Worm (Caenorhabditis elegans) whole organism, L1 larva: ENCODE data around the gene ttr-48.

ENCODE experiments used
- C04F5.9 ChIP-seq: sonication (generic microtip); optimal IDR thresholded peaks from 2 replicates; lab custom pipeline; 2016; ENCODE audit warnings: missing genetic modification characterization, missing compliant biosample characterization
- C16A3.4 ChIP-seq: fragments of 150-350 bp; optimal IDR thresholded peaks from 2 replicates; lab custom pipeline; 2014; ENCODE audit warnings: missing biosample characterization, missing genetic modification characterization
- C34B4.2 ChIP-seq: sonication (generic microtip); optimal IDR thresholded peaks from 2 replicates; lab custom pipeline; 2017; ENCODE audit warnings: mild to moderate bottlenecking, missing genetic modification characterization, missing compliant biosample characterization
- F16B12.6 ChIP-seq: fragments of 150-350 bp; optimal IDR thresholded peaks from 2 replicates; lab custom pipeline; 2014; ENCODE audit warnings: missing biosample characterization, missing genetic modification characterization
- Y116A8C.19 ChIP-seq: sonication (generic microtip); optimal IDR thresholded peaks from 2 replicates; lab custom pipeline; 2016; ENCODE audit warnings: missing compliant biosample characterization, missing genetic modification characterization, borderline replicate concordance
- aha-1 ChIP-seq: fragments of 150-350 bp; optimal IDR thresholded peaks from 2 replicates; lab custom pipeline; 2014; ENCODE audit warnings: missing biosample characterization, missing genetic modification characterization
- alr-1 ChIP-seq: fragments of 200-800 bp; sonication (Bioruptor generic); optimal IDR thresholded peaks from 2 replicates; lab custom pipeline; 2018; ENCODE audit warnings: borderline replicate concordance, mild to moderate bottlenecking, missing genetic modification characterization, missing compliant biosample characterization
- ceh-63 ChIP-seq: fragments of 200-800 bp; sonication (Bioruptor generic); optimal IDR thresholded peaks from 2 replicates; lab custom pipeline; 2018; ENCODE audit warnings: mild to moderate bottlenecking, missing genetic modification characterization, missing compliant biosample characterization
- ceh-8 ChIP-seq: fragments of 200-800 bp; sonication (Bioruptor generic); optimal IDR thresholded peaks from 2 replicates; lab custom pipeline; 2018; ENCODE audit warnings: mild to moderate bottlenecking, missing genetic modification characterization, moderate library complexity, missing compliant biosample characterization
- ceh-88 ChIP-seq: fragments of 200-800 bp; sonication (Bioruptor generic); IDR thresholded peaks from 2 replicates; pipeline ENCODE4 v1.3.6; 2022; ENCODE audit warnings: missing genetic modification characterization, missing compliant biosample characterization
- ces-1 ChIP-seq: fragments of 150-350 bp; optimal IDR thresholded peaks from 2 replicates; lab custom pipeline; 2014; ENCODE audit warnings: missing biosample characterization, missing genetic modification reagents, missing genetic modification characterization
- dpl-1 ChIP-seq, 3 experiments: fragments of 150-350 bp in 2 of 3; sonication (generic microtip) in 1 of 3; optimal IDR thresholded peaks; 2 replicates each; lab custom pipeline; 2014 to 2017; ENCODE audit warnings: missing biosample characterization in 3 of 3, missing genetic modification characterization in 3 of 3, missing genetic modification reagents in 3 of 3
- dsc-1 ChIP-seq: sonication (generic microtip); optimal IDR thresholded peaks from 2 replicates; lab custom pipeline; 2016; ENCODE audit warnings: mild to moderate bottlenecking, missing genetic modification characterization, missing compliant biosample characterization
- egl-13 ChIP-seq: sonication (generic microtip); optimal IDR thresholded peaks from 2 replicates; lab custom pipeline; 2016; ENCODE audit warnings: missing genotype, missing genetic modification reagents, missing genetic modification characterization, missing compliant biosample characterization
- egl-27 ChIP-seq, 2 experiments: fragments of 150-350 bp in 1 of 2; sonication (generic microtip); optimal IDR thresholded peaks; 3 replicates each; lab custom pipeline; 2017 to 2018; ENCODE audit warnings: missing biosample characterization in 2 of 2, missing genetic modification characterization in 2 of 2, missing genetic modification reagents in 2 of 2
- elt-2 ChIP-seq: sonication (generic microtip); optimal IDR thresholded peaks from 2 replicates; lab custom pipeline; 2016; ENCODE audit warnings: missing genetic modification characterization, mild to moderate bottlenecking, inconsistent platforms, missing compliant biosample characterization, missing genetic modification reagents
- elt-3 ChIP-seq, 6 experiments: fragments of 150-350 bp in 1 of 6; sonication (generic microtip); optimal IDR thresholded peaks; 2 replicates each; lab custom pipeline; 2017 to 2018; ENCODE audit warnings: missing biosample characterization in 6 of 6, missing genetic modification characterization in 6 of 6, inconsistent platforms in 1 of 6
- fkh-10 ChIP-seq: sonication (generic microtip); optimal IDR thresholded peaks from 2 replicates; lab custom pipeline; 2017; ENCODE audit warnings: missing biosample characterization, missing genetic modification reagents, missing genetic modification characterization
- fkh-8 ChIP-seq: sonication (generic microtip); optimal IDR thresholded peaks from 2 replicates; lab custom pipeline; 2016; ENCODE audit warnings: mild to moderate bottlenecking, missing genetic modification characterization, missing compliant biosample characterization
- hlh-17 ChIP-seq: fragments of 200-800 bp; sonication (Bioruptor generic); optimal IDR thresholded peaks from 2 replicates; lab custom pipeline; 2018; ENCODE audit warnings: missing genetic modification characterization, mild to moderate bottlenecking, missing compliant biosample characterization, moderate library complexity, borderline replicate concordance
- hlh-4 ChIP-seq: sonication (generic microtip); optimal IDR thresholded peaks from 2 replicates; lab custom pipeline; 2016; ENCODE audit warnings: mild to moderate bottlenecking, missing genetic modification characterization, missing compliant biosample characterization
- hpl-2 ChIP-seq: fragments of 150-350 bp; optimal IDR thresholded peaks from 2 replicates; lab custom pipeline; 2014; ENCODE audit warnings: missing biosample characterization, missing genetic modification reagents, missing genetic modification characterization
- isw-1 ChIP-seq: fragments of 200-800 bp; sonication (Bioruptor generic); IDR thresholded peaks from 2 replicates; pipeline ENCODE4 v1.3.6; 2022; ENCODE audit warnings: missing genetic modification characterization, missing compliant biosample characterization
- jun-1 ChIP-seq: fragments of 150-350 bp; optimal IDR thresholded peaks from 2 replicates; lab custom pipeline; 2014; ENCODE audit warnings: missing biosample characterization, missing genetic modification reagents, missing genetic modification characterization
- lin-15B ChIP-seq: fragments of 150-350 bp; sonication (generic microtip); optimal IDR thresholded peaks from 3 replicates; lab custom pipeline; 2014; ENCODE audit warnings: missing biosample characterization, missing genetic modification characterization
- lin-39 ChIP-seq: fragments of 150-350 bp; optimal IDR thresholded peaks from 2 replicates; lab custom pipeline; 2014; ENCODE audit warnings: missing biosample characterization, missing genetic modification reagents, missing genetic modification characterization
- lir-3 ChIP-seq: sonication (generic microtip); optimal IDR thresholded peaks from 2 replicates; lab custom pipeline; 2016; ENCODE audit warnings: mild to moderate bottlenecking, missing genetic modification characterization, moderate library complexity, missing compliant biosample characterization; ENCODE audit not compliant: poor library complexity
- mab-9 ChIP-seq: fragments of 200-800 bp; sonication (Bioruptor generic); IDR thresholded peaks from 2 replicates; pipeline ENCODE4 v1.3.6; 2022; ENCODE audit warnings: missing genetic modification reagents, missing genetic modification characterization, missing compliant biosample characterization
- mdl-1 ChIP-seq, 2 experiments: fragments of 150-350 bp; optimal IDR thresholded peaks; 2 replicates each; lab custom pipeline; 2014 to 2017; ENCODE audit warnings: missing biosample characterization in 2 of 2, missing genetic modification characterization in 2 of 2, inconsistent platforms in 1 of 2
- mef-2 ChIP-seq: fragments of 150-350 bp; optimal IDR thresholded peaks from 2 replicates; lab custom pipeline; 2014; ENCODE audit warnings: missing biosample characterization, missing genetic modification characterization
- mep-1 ChIP-seq: fragments of 150-350 bp; optimal IDR thresholded peaks from 2 replicates; lab custom pipeline; 2014; ENCODE audit warnings: missing biosample characterization, missing genetic modification characterization
- nhr-11 ChIP-seq: fragments of 150-350 bp; optimal IDR thresholded peaks from 2 replicates; lab custom pipeline; 2014; ENCODE audit warnings: missing biosample characterization, missing genetic modification characterization
- nhr-12 ChIP-seq: sonication (generic microtip); optimal IDR thresholded peaks from 2 replicates; lab custom pipeline; 2017; ENCODE audit warnings: missing biosample characterization, missing genetic modification characterization
- nhr-237 ChIP-seq: fragments of 150-350 bp; optimal IDR thresholded peaks from 2 replicates; lab custom pipeline; 2014; ENCODE audit warnings: missing biosample characterization, missing genetic modification characterization
- nhr-28 ChIP-seq: fragments of 150-350 bp; optimal IDR thresholded peaks from 2 replicates; lab custom pipeline; 2014; ENCODE audit warnings: missing biosample characterization, missing genetic modification characterization
- nhr-47 ChIP-seq: sonication (generic microtip); optimal IDR thresholded peaks from 2 replicates; lab custom pipeline; 2016; ENCODE audit warnings: mild to moderate bottlenecking, missing genetic modification characterization, moderate library complexity, missing compliant biosample characterization
- nhr-76 ChIP-seq: sonication (generic microtip); optimal IDR thresholded peaks from 2 replicates; lab custom pipeline; 2017; ENCODE audit warnings: missing biosample characterization, missing genetic modification characterization
- nhr-77 ChIP-seq: fragments of 150-350 bp; optimal IDR thresholded peaks from 2 replicates; lab custom pipeline; 2014; ENCODE audit warnings: missing biosample characterization, missing genetic modification characterization
- nhr-84 ChIP-seq: sonication (generic microtip); optimal IDR thresholded peaks from 2 replicates; lab custom pipeline; 2017; ENCODE audit warnings: missing biosample characterization, missing genetic modification characterization
- pax-3 ChIP-seq: fragments of 200-800 bp; sonication (Bioruptor generic); optimal IDR thresholded peaks from 2 replicates; lab custom pipeline; 2018; ENCODE audit warnings: mild to moderate bottlenecking, missing genetic modification characterization, moderate library complexity, missing compliant biosample characterization
- rnt-1 ChIP-seq: sonication (generic microtip); optimal IDR thresholded peaks from 2 replicates; lab custom pipeline; 2016; ENCODE audit warnings: mild to moderate bottlenecking, missing genetic modification characterization, moderate library complexity, missing compliant biosample characterization
- skn-1 ChIP-seq: fragments of 150-350 bp; optimal IDR thresholded peaks from 2 replicates; lab custom pipeline; 2014; ENCODE audit warnings: missing biosample characterization, missing genetic modification characterization
- snu-23 ChIP-seq: sonication (generic microtip); optimal IDR thresholded peaks from 2 replicates; lab custom pipeline; 2016; ENCODE audit warnings: missing genetic modification characterization, missing compliant biosample characterization
- sptf-1 ChIP-seq: fragments of 150-350 bp; optimal IDR thresholded peaks from 2 replicates; lab custom pipeline; 2014; ENCODE audit warnings: missing biosample characterization, missing genetic modification characterization
- sup-37 ChIP-seq: fragments of 200-800 bp; sonication (Bioruptor generic); optimal IDR thresholded peaks from 2 replicates; lab custom pipeline; 2018; ENCODE audit warnings: mild to moderate bottlenecking, missing genetic modification characterization, missing compliant biosample characterization
- swsn-7 ChIP-seq: sonication (generic microtip); optimal IDR thresholded peaks from 2 replicates; lab custom pipeline; 2016; ENCODE audit warnings: missing genetic modification characterization, missing compliant biosample characterization
- tbx-2 ChIP-seq: sonication (generic microtip); optimal IDR thresholded peaks from 2 replicates; lab custom pipeline; 2016; ENCODE audit warnings: missing genetic modification characterization, missing compliant biosample characterization
- unc-62 ChIP-seq: fragments of 150-350 bp; optimal IDR thresholded peaks from 2 replicates; lab custom pipeline; 2014; ENCODE audit warnings: missing biosample characterization, missing genetic modification reagents, missing genetic modification characterization
- unc-86 ChIP-seq: sonication (generic microtip); optimal IDR thresholded peaks from 2 replicates; lab custom pipeline; 2016; ENCODE audit warnings: missing genetic modification characterization, missing compliant biosample characterization
- unc-98 ChIP-seq: fragments of 200-800 bp; sonication (Bioruptor generic); IDR thresholded peaks from 2 replicates; pipeline ENCODE4 v1.3.6; 2022; ENCODE audit warnings: missing genetic modification characterization, missing compliant biosample characterization
- zip-4 ChIP-seq: fragments of 200-800 bp; sonication (Bioruptor generic); optimal IDR thresholded peaks from 2 replicates; lab custom pipeline; 2018; ENCODE audit warnings: mild to moderate bottlenecking, missing genetic modification characterization, moderate library complexity, missing compliant biosample characterization
- ztf-11 ChIP-seq, 2 experiments: sonication (generic microtip); optimal IDR thresholded peaks; 2 replicates each; lab custom pipeline; 2016 to 2017; ENCODE audit warnings: missing genetic modification characterization in 2 of 2, missing biosample characterization in 1 of 2, missing compliant biosample characterization in 1 of 2
- ztf-4 ChIP-seq: fragments of 150-350 bp; optimal IDR thresholded peaks from 2 replicates; lab custom pipeline; 2014; ENCODE audit warnings: missing biosample characterization, missing genetic modification characterization

ttr-48 gene

DNA sequence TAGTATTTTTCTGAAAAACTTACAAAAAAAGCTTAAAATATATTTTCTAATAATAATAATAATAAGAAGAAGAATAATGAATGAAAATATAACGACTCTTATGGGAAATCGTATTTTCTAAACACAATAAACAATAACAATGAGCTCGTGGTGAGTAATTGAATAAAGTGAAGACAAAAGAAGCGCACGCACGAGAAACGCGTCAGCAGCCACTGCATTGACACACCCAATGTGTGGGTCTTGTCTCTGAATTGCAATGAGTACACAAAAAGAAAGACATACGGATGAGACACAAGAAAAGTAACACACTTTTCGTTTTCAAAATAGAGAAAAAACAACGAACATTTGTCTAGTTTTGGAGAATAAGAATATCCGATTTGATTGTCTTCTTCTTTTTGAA is 38.9 kb downstream of the ttr-48 start, which contains the start of gene F35A5.8:
F35A5.8 (minus strand) TSS at position 151 of the 400 bp plus-strand sequence.
- TF ChIP-seq ceh-63 (GFP tag; lab: Kevin White, UChicago) = no peak
- peak in 1 of 2 experiments; percentile 54 for TF ChIP-seq mdl-1 (tag; optimal IDR thresholded peaks at IDR 0.05; lab: Kevin White, UChicago)
- peak; percentile 55 for TF ChIP-seq F16B12.6 (tag; lab: Kevin White, UChicago)
- no peak for TF ChIP-seq nhr-84
- TF ChIP-seq lin-39 (tag; lab: Kevin White, UChicago) = peak; percentile 79
- TF ChIP-seq ztf-11 (tag; optimal IDR thresholded peaks at IDR 0.05; lab: Kevin White, UChicago) = peak in 1 of 2 experiments; percentile 72
- TF ChIP-seq snu-23 = peak; percentile 89
- no peak for TF ChIP-seq egl-27 (tag; optimal IDR thresholded peaks at IDR 0.05; lab: Kevin White, UChicago)
- peak; percentile 85 for TF ChIP-seq C16A3.4
- TF ChIP-seq lir-3 (tag; lab: Kevin White, UChicago) = no peak
- TF ChIP-seq nhr-11 (tag; lab: Kevin White, UChicago) = peak; percentile 31
- TF ChIP-seq nhr-237 (tag; lab: Kevin White, UChicago) = no peak
- no peak for TF ChIP-seq hlh-4 (tag; lab: Kevin White, UChicago)
- peak; percentile 84 for TF ChIP-seq tbx-2
- peak; percentile 35 for TF ChIP-seq ztf-4 (tag; lab: Kevin White, UChicago)
- TF ChIP-seq sptf-1 (tag; lab: Kevin White, UChicago) = no peak
- TF ChIP-seq dpl-1 (GFP tag; optimal IDR thresholded peaks at IDR 0.05; lab: Kevin White, UChicago) = peak; percentile 60 to 75 (median 69)
- TF ChIP-seq nhr-47 (tag; lab: Kevin White, UChicago) = peak; percentile 84
- no peak for TF ChIP-seq unc-98 (GFP tag; lab: Robert Waterston, UW)
- no peak for TF ChIP-seq unc-62 (GFP tag; lab: Kevin White, UChicago)
- no peak for TF ChIP-seq nhr-76 (tag; lab: Kevin White, UChicago)
- no peak for TF ChIP-seq nhr-12 (tag; lab: Kevin White, UChicago)
- TF ChIP-seq aha-1 (tag; lab: Kevin White, UChicago) = peak; percentile 22
- no peak for TF ChIP-seq C34B4.2 (tag; lab: Kevin White, UChicago)
- TF ChIP-seq nhr-28 (tag; lab: Kevin White, UChicago) = no peak
- no peak for TF ChIP-seq hpl-2 (GFP tag; lab: Kevin White, UChicago)
- TF ChIP-seq pax-3 (tag; lab: Kevin White, UChicago) = no peak
- no peak for TF ChIP-seq Y116A8C.19 (tag; lab: Kevin White, UChicago)
- TF ChIP-seq nhr-77 (tag; lab: Kevin White, UChicago) = no peak
- TF ChIP-seq mep-1 (tag; lab: Kevin White, UChicago) = peak; percentile 90
- peak; percentile 20 for TF ChIP-seq jun-1 (tag; lab: Kevin White, UChicago)
- TF ChIP-seq elt-3 (tag; optimal IDR thresholded peaks at IDR 0.05; lab: Kevin White, UChicago) = peak in 2 of 6 experiments; percentile 30 to 50
- TF ChIP-seq fkh-8 (tag; lab: Kevin White, UChicago) = peak; percentile 17
- TF ChIP-seq unc-86 (tag; lab: Kevin White, UChicago) = peak; percentile 70
- TF ChIP-seq C04F5.9 (tag; lab: Kevin White, UChicago) = peak; percentile 28
- no peak for TF ChIP-seq mab-9
- TF ChIP-seq isw-1 (GFP tag; lab: Robert Waterston, UW) = peak; percentile 75
- TF ChIP-seq dsc-1 (tag; lab: Kevin White, UChicago) = peak; percentile 88
- TF ChIP-seq ceh-88 (GFP tag; lab: Robert Waterston, UW) = no peak
- peak; percentile 91 for TF ChIP-seq rnt-1
- no peak for TF ChIP-seq mef-2
- TF ChIP-seq ceh-8 (GFP tag; lab: Kevin White, UChicago) = peak; percentile 54
- peak; percentile 40 for TF ChIP-seq lin-15B (tag; lab: Kevin White, UChicago)
- TF ChIP-seq swsn-7 (tag; lab: Kevin White, UChicago) = peak; percentile 86
- TF ChIP-seq egl-13 (tag; lab: Kevin White, UChicago) = peak; percentile 66
- no peak for TF ChIP-seq hlh-17 (GFP tag; lab: Kevin White, UChicago)
- no peak for TF ChIP-seq alr-1 (tag; lab: Kevin White, UChicago)
- no peak for TF ChIP-seq fkh-10 (GFP tag; lab: Kevin White, UChicago)
- peak; percentile 28 for TF ChIP-seq skn-1
- TF ChIP-seq ces-1 = no peak
- peak; percentile 58 for TF ChIP-seq elt-2 (tag; lab: Kevin White, UChicago)
- peak; percentile 31 for TF ChIP-seq zip-4 (GFP tag; lab: Kevin White, UChicago)
- TF ChIP-seq sup-37 (GFP tag; lab: Kevin White, UChicago) = peak; percentile 30
